Worm (Caenorhabditis elegans) whole organism, L4/young adult: Measurements from ENCODE around the gene str-33.

Experiments used
- W03F9.2 ChIP-seq: fragments of 150-350 bp; optimal IDR thresholded peaks from 2 replicates; lab custom pipeline; 2014; ENCODE audit warnings: missing biosample characterization, missing genetic modification characterization
- him-1 ChIP-seq: sonication (generic microtip); optimal IDR thresholded peaks from 2 replicates; lab custom pipeline; 2016; ENCODE audit warnings: missing genotype, missing genetic modification reagents, missing genetic modification characterization, missing compliant biosample characterization

DNA sequence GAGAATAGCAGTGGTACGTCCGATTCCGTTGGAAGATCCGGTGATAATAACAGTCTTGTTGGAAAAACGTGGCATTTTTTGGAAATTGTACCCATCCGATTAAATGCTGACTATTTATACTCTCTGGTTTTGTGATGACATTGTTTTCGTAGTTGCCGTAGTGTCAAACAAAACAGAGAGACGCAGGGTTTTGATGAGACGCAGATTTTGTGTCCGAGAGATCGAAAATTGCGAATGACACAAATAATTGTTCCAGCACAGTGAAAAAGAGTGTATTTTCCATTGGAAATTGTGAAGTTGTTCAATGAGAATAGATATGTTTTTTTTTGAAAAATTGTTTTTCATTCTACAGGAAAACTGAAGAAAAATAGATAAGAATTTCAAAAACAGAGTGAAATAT, 34.8 kb downstream of the str-33 start, which contains the start of gene R05D8.7:
- TF ChIP-seq him-1 (tag; lab: Kevin White, UChicago) (no peak), W03F9.2 (no peak)
